Fruit fly (Drosophila melanogaster): ENCODE measurements around the gene crb.

The crb gene

DNA sequence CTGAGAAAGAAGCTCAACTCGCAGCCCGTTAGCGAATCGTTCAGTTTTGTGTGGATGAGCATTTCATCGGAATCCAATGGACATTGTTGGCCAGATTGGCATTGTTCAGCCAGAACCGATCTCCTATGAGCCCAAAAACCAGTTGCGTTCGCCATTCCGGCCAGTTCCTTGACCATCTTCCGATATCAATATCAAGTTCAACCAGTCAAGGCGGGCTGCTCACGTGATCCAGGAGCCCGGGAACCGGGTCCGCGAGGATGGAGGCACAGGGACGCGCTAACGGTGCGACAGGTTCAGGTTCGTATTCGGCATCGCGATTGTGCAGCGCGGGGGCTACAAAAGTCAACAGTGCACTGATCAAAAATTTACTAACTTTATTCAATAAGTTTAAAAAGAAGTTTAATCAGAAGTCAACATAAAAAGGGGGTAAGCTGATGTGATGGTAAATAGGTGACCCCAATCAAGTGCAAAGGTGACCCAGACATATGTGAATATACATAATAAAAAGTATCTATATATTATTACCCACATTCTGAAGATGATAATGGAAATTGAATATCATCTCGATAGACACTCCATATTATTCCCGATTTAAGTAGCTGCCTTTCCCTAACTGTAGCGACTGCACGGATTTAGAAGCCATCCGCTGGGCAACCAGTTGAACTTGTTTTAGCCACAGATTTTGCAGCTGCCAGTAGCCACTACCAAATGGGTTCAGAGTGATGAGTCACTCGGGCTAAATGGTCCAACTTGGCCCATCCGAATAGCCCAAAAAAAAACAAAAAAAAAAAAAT is 27.9 kb upstream of the crb start (continued):
- TF ChIP-seq CG10631 (GFP tag; optimal IDR thresholded peaks at IDR 0.05) (peak; percentile 89), CG1621 (tag; optimal IDR thresholded peaks at IDR 0.05) (peak; percentile 79), OdsH (GFP tag; optimal IDR thresholded peaks at IDR 0.05) (peak; percentile 88), topi (GFP tag; optimal IDR thresholded peaks at IDR 0.05) (peak; percentile 80), Hr38 (GFP tag; optimal IDR thresholded peaks at IDR 0.05) (no peak), CG9139 (GFP tag; optimal IDR thresholded peaks at IDR 0.05) (peak; percentile 76), CG3919 (GFP tag; optimal IDR thresholded peaks at IDR 0.05) (peak; percentile 86), vri (GFP tag; optimal IDR thresholded peaks at IDR 0.05) (peak; percentile 65), CG6276 (GFP tag; optimal IDR thresholded peaks at IDR 0.05) (peak; percentile 82), CG31627 (GFP tag; optimal IDR thresholded peaks at IDR 0.05) (peak; percentile 62), Eip75B (GFP tag; optimal IDR thresholded peaks at IDR 0.05) (peak; percentile 87), CG6854 (GFP tag; optimal IDR thresholded peaks at IDR 0.05) (peak; percentile 62), CG8632 (GFP tag; optimal IDR thresholded peaks at IDR 0.05) (peak; percentile 86), net (GFP tag; optimal IDR thresholded peaks at IDR 0.05) (peak; percentile 82), lz (GFP tag; optimal IDR thresholded peaks at IDR 0.05) (peak; percentile 74), CG4318 (GFP tag; optimal IDR thresholded peaks at IDR 0.05) (peak; percentile 82), ss (GFP tag; optimal IDR thresholded peaks at IDR 0.05) (peak; percentile 92 to 95), dsx (GFP tag; optimal IDR thresholded peaks at IDR 0.05; ENCODE audit: poor library complexity, severe bottlenecking) (peak; percentile 84), eg (GFP tag; IDR thresholded peaks at IDR 0.05) (peak; percentile 62; the same call in 1 of the 3 replicates), CG16779 (tag; optimal IDR thresholded peaks at IDR 0.05) (peak; percentile 73), esn (GFP tag; optimal IDR thresholded peaks at IDR 0.05) (peak; percentile 89), CG3032 (tag; optimal IDR thresholded peaks at IDR 0.05) (peak; percentile 94), CG7368 (GFP tag; optimal IDR thresholded peaks at IDR 0.05) (peak; percentile 70), Sox14 (GFP tag; optimal IDR thresholded peaks at IDR 0.05) (peak; percentile 81), CG6792 (GFP tag; optimal IDR thresholded peaks at IDR 0.05) (peak; percentile 88), Ets96B (tag; optimal IDR thresholded peaks at IDR 0.05) (peak; percentile 90), Hr39 (GFP tag; optimal IDR thresholded peaks at IDR 0.05) (peak; percentile 59), Sox102F (GFP tag; optimal IDR thresholded peaks at IDR 0.05) (peak; percentile 80)

DNA sequence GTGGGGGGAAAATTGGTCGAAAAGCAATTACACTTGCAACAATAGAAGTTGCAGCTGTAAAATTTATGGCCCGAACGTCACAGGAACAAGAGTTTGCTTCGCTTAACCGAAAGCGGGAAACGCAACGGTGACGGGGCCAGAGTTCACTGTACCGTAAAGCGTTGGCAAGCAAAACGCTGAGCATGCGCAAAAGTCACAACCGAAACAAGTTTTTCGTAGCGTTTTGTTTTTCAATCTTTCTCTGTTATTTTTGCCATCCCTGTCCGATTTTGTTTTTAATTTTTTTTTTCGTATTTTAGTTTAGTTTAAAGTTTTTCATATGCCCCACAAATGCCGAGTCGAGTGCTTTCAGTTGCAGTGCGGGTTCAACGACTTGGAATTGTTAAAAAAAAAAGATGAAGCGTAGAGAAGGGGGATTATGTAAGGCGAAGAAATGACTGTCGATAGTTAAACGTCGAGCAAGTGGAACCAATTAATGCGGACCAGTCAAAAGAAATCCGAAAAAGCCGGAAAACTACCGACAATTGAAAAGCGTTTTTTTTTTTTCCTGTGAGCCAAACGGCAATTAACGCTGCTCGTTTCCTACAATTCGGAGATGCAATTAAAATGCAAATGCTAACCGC is 27.2 kb upstream of the crb start:
- TF ChIP-seq Gug (GFP tag; IDR thresholded peaks at IDR 0.05) (no peak), fkh (GFP tag; optimal IDR thresholded peaks at IDR 0.05) (no peak), Smox (GFP tag; optimal IDR thresholded peaks at IDR 0.05) (no peak), Hr38 (GFP tag; optimal IDR thresholded peaks at IDR 0.05) (no peak), Eip75B (GFP tag; optimal IDR thresholded peaks at IDR 0.05) (no peak), CG11762 (GFP tag; optimal IDR thresholded peaks at IDR 0.05; ENCODE audit: insufficient read depth) (no peak), lz (GFP tag; optimal IDR thresholded peaks at IDR 0.05) (no peak), Hr39 (GFP tag; optimal IDR thresholded peaks at IDR 0.05) (no peak), CG1621 (tag; optimal IDR thresholded peaks at IDR 0.05) (no peak), CG6792 (GFP tag; optimal IDR thresholded peaks at IDR 0.05) (no peak), OdsH (GFP tag; optimal IDR thresholded peaks at IDR 0.05) (no peak), CG16779 (tag; optimal IDR thresholded peaks at IDR 0.05) (no peak), CG15336 (GFP tag; IDR thresholded peaks at IDR 0.05) (no peak), CG6276 (GFP tag; optimal IDR thresholded peaks at IDR 0.05) (no peak), salr (GFP tag; optimal IDR thresholded peaks at IDR 0.05) (no peak), topi (GFP tag; optimal IDR thresholded peaks at IDR 0.05) (no peak)

DNA sequence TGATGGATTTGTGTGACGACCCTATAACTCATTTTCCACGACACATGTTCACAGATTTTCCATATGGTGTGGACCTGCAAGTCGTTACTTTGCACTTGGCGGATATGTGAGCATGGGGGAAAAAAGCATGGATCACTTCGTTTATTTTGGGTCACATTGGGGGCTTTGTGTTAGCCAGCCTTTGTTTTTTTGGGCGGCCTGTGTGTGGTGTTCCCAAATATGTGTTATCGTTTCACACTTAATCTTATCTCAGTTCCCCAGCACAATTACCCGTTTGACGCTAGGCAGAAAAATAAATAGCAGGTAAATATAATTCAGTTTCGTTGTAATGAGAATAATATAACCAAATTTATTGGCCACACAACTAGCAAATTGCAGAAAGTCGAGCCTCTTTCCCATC is 26.6 kb upstream of the crb start:
- TF ChIP-seq Eip93F (GFP tag; optimal IDR thresholded peaks at IDR 0.05), result peak; percentile 28
- no peak for TF ChIP-seq Eip75B (GFP tag; optimal IDR thresholded peaks at IDR 0.05)
- TF ChIP-seq topi (GFP tag; optimal IDR thresholded peaks at IDR 0.05), result no peak
- TF ChIP-seq fkh (GFP tag; optimal IDR thresholded peaks at IDR 0.05), result peak; percentile 51

Measured in whole organism, prepupa.